Fruit fly (Drosophila melanogaster) whole organism, embryonic: ENCODE measurements around the gene CG17777.

ENCODE experiments used
- Adf1 ChIP-seq: fragments of 200-800 bp; sonication (Bioruptor generic); IDR thresholded peaks from 2 replicates; pipeline ENCODE4 v1.3.6; 2022; ENCODE audit warnings: missing biosample characterization, missing genetic modification characterization
- B-H1 ChIP-seq: fragments of 200-800 bp; sonication (Bioruptor generic); IDR thresholded peaks from 3 replicates; pipeline ENCODE4 v1.3.6; 2022; ENCODE audit warnings: missing biosample characterization, missing genetic modification characterization
- B-H2 ChIP-seq: fragments of 200-800 bp; sonication (Bioruptor generic); optimal IDR thresholded peaks from 2 replicates; lab custom pipeline; 2018; ENCODE audit warnings: missing biosample characterization, mild to moderate bottlenecking, missing genetic modification characterization
- CG10431 ChIP-seq: fragments of 200-800 bp; sonication (Bioruptor generic); optimal IDR thresholded peaks from 3 replicates; lab custom pipeline; 2018; ENCODE audit warnings: missing biosample characterization, mild to moderate bottlenecking, missing genetic modification characterization
- CG11247 ChIP-seq: fragments of 200-800 bp; sonication (Bioruptor generic); IDR thresholded peaks from 2 replicates; pipeline ENCODE4 v1.3.6; 2022; ENCODE audit warnings: missing biosample characterization, missing genetic modification characterization
- CG12071 ChIP-seq: fragments of 200-800 bp; sonication (Bioruptor generic); optimal IDR thresholded peaks from 3 replicates; lab custom pipeline; 2018; ENCODE audit warnings: missing biosample characterization, mild to moderate bottlenecking, missing genetic modification characterization
- CG13624 ChIP-seq: fragments of 200-800 bp; sonication (Bioruptor generic); optimal IDR thresholded peaks from 2 replicates; lab custom pipeline; 2016; ENCODE audit warnings: missing biosample characterization, missing genetic modification characterization
- CG15514 ChIP-seq: fragments of 200-800 bp; sonication (Bioruptor generic); optimal IDR thresholded peaks from 3 replicates; lab custom pipeline; 2017; ENCODE audit warnings: missing biosample characterization, missing genetic modification characterization, mild to moderate bottlenecking, moderate library complexity, missing genetic modification reagents
- CG17359 ChIP-seq: fragments of 200-800 bp; sonication (Bioruptor generic); optimal IDR thresholded peaks from 3 replicates; lab custom pipeline; 2018; ENCODE audit warnings: missing biosample characterization, mild to moderate bottlenecking, missing genetic modification characterization, moderate library complexity
- CG32532 ChIP-seq: fragments of 200-800 bp; sonication (Bioruptor generic); IDR thresholded peaks from 2 replicates; pipeline ENCODE4 v1.3.6; 2022; ENCODE audit warnings: missing biosample characterization, missing genetic modification characterization
- CG4707 ChIP-seq: fragments of 200-800 bp; sonication (Bioruptor generic); optimal IDR thresholded peaks from 2 replicates; lab custom pipeline; 2018; ENCODE audit warnings: missing biosample characterization, mild to moderate bottlenecking, missing genetic modification characterization, moderate library complexity
- CG5180 ChIP-seq: fragments of 200-800 bp; sonication (Bioruptor generic); optimal IDR thresholded peaks from 3 replicates; lab custom pipeline; 2017; ENCODE audit warnings: missing biosample characterization, missing genetic modification characterization, mild to moderate bottlenecking, moderate library complexity, missing genetic modification reagents
- CG8281 ChIP-seq: fragments of 200-800 bp; sonication (Bioruptor generic); optimal IDR thresholded peaks from 2 replicates; lab custom pipeline; 2018; ENCODE audit warnings: missing biosample characterization, mild to moderate bottlenecking, missing genetic modification characterization, moderate library complexity
- CG8290 ChIP-seq, 3 experiments: fragments of 200-800 bp; sonication (Bioruptor generic); optimal IDR thresholded peaks; 2 replicates each; lab custom pipeline; 2016 to 2019; ENCODE audit warnings: missing biosample characterization in 3 of 3, missing genetic modification characterization in 3 of 3, mild to moderate bottlenecking in 2 of 3, moderate library complexity in 1 of 3
- CG8388 ChIP-seq: fragments of 200-800 bp; sonication (Bioruptor generic); optimal IDR thresholded peaks from 2 replicates; lab custom pipeline; 2019; ENCODE audit warnings: missing biosample characterization, mild to moderate bottlenecking, missing genetic modification characterization, moderate library complexity
- Camta ChIP-seq: fragments of 200-800 bp; sonication (Bioruptor generic); optimal IDR thresholded peaks from 2 replicates; lab custom pipeline; 2016; ENCODE audit warnings: missing biosample characterization, missing genetic modification characterization
- CoRest ChIP-seq: fragments of 200-800 bp; sonication (Bioruptor generic); optimal IDR thresholded peaks from 3 replicates; lab custom pipeline; 2018; ENCODE audit warnings: missing biosample characterization, mild to moderate bottlenecking, missing genetic modification characterization, moderate library complexity
- Dad ChIP-seq: fragments of 200-800 bp; sonication (Bioruptor generic); optimal IDR thresholded peaks from 3 replicates; lab custom pipeline; 2016; ENCODE audit warnings: missing biosample characterization, missing genetic modification characterization
- HLH3B ChIP-seq: fragments of 200-800 bp; sonication (Bioruptor generic); IDR thresholded peaks from 2 replicates; pipeline ENCODE4 v1.3.6; 2022; ENCODE audit warnings: missing biosample characterization, missing genetic modification characterization
- HLH4C ChIP-seq: fragments of 200-800 bp; sonication (Bioruptor generic); IDR thresholded peaks from 3 replicates; pipeline ENCODE4 v1.3.6; 2022; ENCODE audit warnings: missing biosample characterization, missing genetic modification characterization; ENCODE audit not compliant: partially characterized antibody
- Hey ChIP-seq: fragments of 200-800 bp; sonication (Bioruptor generic); optimal IDR thresholded peaks from 3 replicates; lab custom pipeline; 2018; ENCODE audit warnings: missing biosample characterization, mild to moderate bottlenecking, missing genetic modification characterization
- Hmr ChIP-seq: fragments of 200-800 bp; sonication (Bioruptor generic); optimal IDR thresholded peaks from 3 replicates; lab custom pipeline; 2017; ENCODE audit warnings: mild to moderate bottlenecking, missing biosample characterization, missing genetic modification reagents, missing genetic modification characterization
- NC2α ChIP-seq: fragments of 200-800 bp; sonication (Bioruptor generic); optimal IDR thresholded peaks from 2 replicates; lab custom pipeline; 2016; ENCODE audit warnings: missing biosample characterization, missing genetic modification characterization
- Oaz ChIP-seq: fragments of 200-800 bp; sonication (Bioruptor generic); IDR thresholded peaks from 2 replicates; pipeline ENCODE4 v1.3.6; 2022; ENCODE audit warnings: missing biosample characterization, missing genetic modification characterization
- Pdp1 ChIP-seq, 2 experiments: fragments of 200-800 bp; sonication (Bioruptor generic); optimal IDR thresholded peaks; 3 replicates each; lab custom pipeline; 2016; ENCODE audit warnings: missing biosample characterization in 2 of 2, missing genetic modification characterization in 2 of 2, mild to moderate bottlenecking in 1 of 2, moderate library complexity in 1 of 2
- Sox102F ChIP-seq: fragments of 200-800 bp; sonication (Bioruptor generic); optimal IDR thresholded peaks from 2 replicates; lab custom pipeline; 2018; ENCODE audit warnings: missing biosample characterization, mild to moderate bottlenecking, missing genetic modification characterization, moderate library complexity
- Vsx1 ChIP-seq: fragments of 200-800 bp; sonication (Bioruptor generic); optimal IDR thresholded peaks from 2 replicates; lab custom pipeline; 2017; ENCODE audit warnings: missing biosample characterization, mild to moderate bottlenecking, missing genetic modification characterization, missing genetic modification reagents
- amos ChIP-seq: fragments of 200-800 bp; sonication (Bioruptor generic); IDR thresholded peaks from 2 replicates; pipeline ENCODE4 v1.3.6; 2022; ENCODE audit warnings: missing biosample characterization, missing genetic modification characterization; ENCODE audit not compliant: partially characterized antibody
- br ChIP-seq: fragments of >200 bp; optimal IDR thresholded peaks from 2 replicates; lab custom pipeline; 2017
- bsh ChIP-seq, 2 experiments: fragments of 200-800 bp; sonication (Bioruptor generic); optimal IDR thresholded peaks; 2 replicates each; lab custom pipeline; 2017 to 2018; ENCODE audit warnings: mild to moderate bottlenecking in 2 of 2, missing biosample characterization in 2 of 2, missing genetic modification characterization in 2 of 2, moderate library complexity in 1 of 2
- cad ChIP-seq: fragments of >200 bp; optimal IDR thresholded peaks from 2 replicates; lab custom pipeline; 2017; ENCODE audit warnings: missing biosample characterization, missing genetic modification characterization
- cato ChIP-seq: fragments of 200-800 bp; sonication (Bioruptor generic); optimal IDR thresholded peaks from 2 replicates; lab custom pipeline; 2016; ENCODE audit warnings: missing biosample characterization, missing genetic modification characterization, borderline replicate concordance
- ftz-f1 ChIP-seq: fragments of 200-800 bp; sonication (Bioruptor generic); optimal IDR thresholded peaks from 2 replicates; lab custom pipeline; 2016; ENCODE audit warnings: missing biosample characterization, missing genetic modification characterization
- fu2 ChIP-seq: fragments of 200-800 bp; sonication (Bioruptor generic); optimal IDR thresholded peaks from 2 replicates; lab custom pipeline; 2016; ENCODE audit warnings: missing biosample characterization, missing genetic modification characterization
- h ChIP-seq: fragments of >200 bp; optimal IDR thresholded peaks from 2 replicates; lab custom pipeline; 2017
- lbe ChIP-seq: fragments of 200-800 bp; sonication (Bioruptor generic); optimal IDR thresholded peaks from 2 replicates; lab custom pipeline; 2016; ENCODE audit warnings: missing biosample characterization, mild to moderate bottlenecking, missing genetic modification characterization
- lilli ChIP-seq: fragments of 200-800 bp; sonication (Bioruptor generic); optimal IDR thresholded peaks from 3 replicates; lab custom pipeline; 2016; ENCODE audit warnings: missing biosample characterization, missing genetic modification characterization
- lmd ChIP-seq: fragments of 200-800 bp; sonication (Bioruptor generic); IDR thresholded peaks from 2 replicates; pipeline ENCODE4 v1.3.6; 2022; ENCODE audit warnings: missing biosample characterization, missing genetic modification characterization
- oc ChIP-seq: fragments of 200-800 bp; sonication (Bioruptor generic); optimal IDR thresholded peaks from 2 replicates; lab custom pipeline; 2018; ENCODE audit warnings: missing biosample characterization, mild to moderate bottlenecking, missing genetic modification characterization, moderate library complexity
- otp ChIP-seq: fragments of 200-800 bp; sonication (Bioruptor generic); IDR thresholded peaks from 3 replicates; pipeline ENCODE4, ENCODE4 v1.3.6; 2022; ENCODE audit warnings: missing biosample characterization, missing genetic modification characterization
- pan ChIP-seq, 4 experiments: fragments of >200 bp in 3 of 4; fragments of 200-800 bp in 1 of 4; sonication (Bioruptor generic) in 1 of 4; optimal IDR thresholded peaks in 3 of 4; IDR thresholded peaks in 1 of 4; 2 replicates each; pipeline versions ENCODE4 v1.3.6 to Lab custom; 2017 to 2022; ENCODE audit warnings: missing biosample characterization in 2 of 4, missing genetic modification characterization in 2 of 4, mixed read lengths in 1 of 4
- psq ChIP-seq: fragments of 200-800 bp; sonication (Bioruptor generic); optimal IDR thresholded peaks from 2 replicates; lab custom pipeline; 2017; ENCODE audit warnings: missing biosample characterization, missing genetic modification characterization
- scrt ChIP-seq: fragments of 200-800 bp; sonication (Bioruptor generic); optimal IDR thresholded peaks from 2 replicates; lab custom pipeline; 2018; ENCODE audit warnings: missing biosample characterization, mild to moderate bottlenecking, missing genetic modification characterization, moderate library complexity
- sens ChIP-seq: fragments of 200-800 bp; sonication (Bioruptor generic); peaks from one replicate; lab custom pipeline; 2016; ENCODE audit warnings: missing biosample characterization, missing genetic modification characterization
- slou ChIP-seq: fragments of 200-800 bp; sonication (Bioruptor generic); optimal IDR thresholded peaks from 3 replicates; lab custom pipeline; 2016; ENCODE audit warnings: missing biosample characterization, missing genetic modification characterization
- sob ChIP-seq: fragments of 200-800 bp; sonication (Bioruptor generic); IDR thresholded peaks from 2 replicates; pipeline ENCODE4 v1.3.6; 2022; ENCODE audit warnings: missing biosample characterization, missing genetic modification characterization
- sug ChIP-seq: fragments of 200-800 bp; optimal IDR thresholded peaks from 2 replicates; lab custom pipeline; 2019; ENCODE audit warnings: missing biosample characterization, mild to moderate bottlenecking, missing genetic modification characterization, moderate library complexity
- tll ChIP-seq, 2 experiments: fragments of 200-800 bp in 1 of 2; fragments of >200 bp in 1 of 2; sonication (Bioruptor generic) in 1 of 2; optimal IDR thresholded peaks; 2 replicates each; lab custom pipeline; 2017 to 2019; ENCODE audit warnings: missing biosample characterization in 2 of 2, missing genetic modification characterization in 2 of 2, mild to moderate bottlenecking in 1 of 2, moderate library complexity in 1 of 2
- wor ChIP-seq: fragments of 200-800 bp; sonication (Bioruptor generic); IDR thresholded peaks from 2 replicates; pipeline ENCODE4 v1.3.6; 2022; ENCODE audit warnings: missing biosample characterization, missing genetic modification characterization
- yki ChIP-seq: fragments of >200 bp; optimal IDR thresholded peaks from 3 replicates; lab custom pipeline; 2018

Gene CG17777

dm6 chrX:2191896-2192295, 5.2 kb downstream of the CG17777 start (continued):
- no peak for TF ChIP-seq ftz-f1 (GFP tag; lab: Kevin White, UChicago)
- TF ChIP-seq scrt (GFP tag; lab: Kevin White, UChicago), result no peak
- no peak for TF ChIP-seq yki (lab: Kevin White, UChicago)
- no peak for TF ChIP-seq pan (optimal IDR thresholded peaks at IDR 0.05; lab: Kevin White, UChicago)
- no peak for TF ChIP-seq pan (GFP tag; optimal IDR thresholded peaks at IDR 0.05 in 1 of 2, IDR thresholded peaks at IDR 0.05 in 1 of 2)
- no peak for TF ChIP-seq Adf1 (GFP tag; lab: Robert Waterston, UW)
- no peak for TF ChIP-seq CG8281 (tag; lab: Kevin White, UChicago)
- TF ChIP-seq Oaz, result no peak
- 0 out of 3 replicates have a peak, but pooled peaks have one; percentile 31 for TF ChIP-seq otp
- TF ChIP-seq CG8388, result no peak
- TF ChIP-seq bsh (GFP tag; optimal IDR thresholded peaks at IDR 0.05; lab: Kevin White, UChicago), result peak in 1 of 2 experiments; percentile 20
- no peak for TF ChIP-seq br (lab: Kevin White, UChicago)
- TF ChIP-seq fu2, result no peak
- TF ChIP-seq CG10431, result no peak
- TF ChIP-seq Sox102F (GFP tag; lab: Kevin White, UChicago), result no peak
- peak; percentile 12; the same call in 1 of the 2 replicates for TF ChIP-seq HLH3B (GFP tag; lab: Robert Waterston, UW)
- TF ChIP-seq h (lab: Kevin White, UChicago), result no peak
- TF ChIP-seq, all 482 proteins: peak for 21

dm6 chrX:2193158-2193557, 6.5 kb downstream of the CG17777 start:
- TF ChIP-seq Hey (tag; lab: Kevin White, UChicago), result no peak
- TF ChIP-seq sob, result no peak
- TF ChIP-seq oc (tag; lab: Kevin White, UChicago), result no peak
- TF ChIP-seq CG8290 (GFP tag; optimal IDR thresholded peaks at IDR 0.05; lab: Kevin White, UChicago), result no peak
- peak in 1 of 2 experiments; percentile 8 for TF ChIP-seq CG8290 (tag; optimal IDR thresholded peaks at IDR 0.05; lab: Kevin White, UChicago)
- TF ChIP-seq CG15514 (GFP tag; lab: Kevin White, UChicago), result no peak
- TF ChIP-seq HLH4C (GFP tag; lab: Robert Waterston, UW), result no peak
- TF ChIP-seq B-H2 (GFP tag; lab: Kevin White, UChicago), result no peak
- TF ChIP-seq CG13624, result no peak
- no peak for TF ChIP-seq slou (GFP tag; lab: Kevin White, UChicago)
- TF ChIP-seq Pdp1 (GFP tag; optimal IDR thresholded peaks at IDR 0.05; lab: Kevin White, UChicago), result peak in 1 of 2 experiments; percentile 54
- no peak for TF ChIP-seq amos (GFP tag; lab: Robert Waterston, UW)
- no peak for TF ChIP-seq tll (GFP tag; optimal IDR thresholded peaks at IDR 0.05; lab: Kevin White, UChicago)
- TF ChIP-seq yki (lab: Kevin White, UChicago), result no peak
- TF ChIP-seq CG12071 (GFP tag; lab: Kevin White, UChicago), result no peak
- no peak for TF ChIP-seq CG32532
- TF ChIP-seq lmd (GFP tag; lab: Robert Waterston, UW), result no peak
- no peak for TF ChIP-seq Camta
- TF ChIP-seq Hmr (GFP tag; lab: Kevin White, UChicago), result no peak
- no peak for TF ChIP-seq cad (GFP tag; lab: Kevin White, UChicago)
- TF ChIP-seq CG11247, result no peak
- TF ChIP-seq lilli (GFP tag; lab: Kevin White, UChicago), result no peak
- TF ChIP-seq cato, result no peak
- no peak for TF ChIP-seq CG17359
- no peak for TF ChIP-seq Vsx1 (GFP tag; lab: Kevin White, UChicago)
- TF ChIP-seq NC2α, result no peak
- TF ChIP-seq sens (GFP tag; lab: Kevin White, UChicago), result peak; percentile 16
- TF ChIP-seq CG4707 (GFP tag; lab: Kevin White, UChicago), result no peak
- no peak for TF ChIP-seq lbe (GFP tag; lab: Kevin White, UChicago)
- no peak for TF ChIP-seq psq (GFP tag; lab: Kevin White, UChicago)
- TF ChIP-seq CoRest (tag; lab: Kevin White, UChicago), result no peak
- TF ChIP-seq wor, result no peak
- TF ChIP-seq sug (tag; lab: Kevin White, UChicago), result peak; percentile 69
- no peak for TF ChIP-seq B-H1 (GFP tag; lab: Robert Waterston, UW)
- TF ChIP-seq Dad (GFP tag; lab: Kevin White, UChicago), result no peak
- no peak for TF ChIP-seq CG5180
